Worm (Caenorhabditis elegans) whole organism, mixed stage, embryonic: ENCODE results near the gene C32H11.4.

Experiments used
- M03D4.4 ChIP-seq: sonication (generic microtip); optimal IDR thresholded peaks from 2 replicates; lab custom pipeline; 2017; ENCODE audit warnings: mild to moderate bottlenecking, missing genetic modification characterization, missing compliant biosample characterization
- bed-3 ChIP-seq: fragments of 200-800 bp; sonication (Bioruptor generic); optimal IDR thresholded peaks from 3 replicates; lab custom pipeline; 2018; ENCODE audit warnings: mild to moderate bottlenecking, missing genetic modification characterization, moderate library complexity, missing compliant biosample characterization
- blmp-1 ChIP-seq: fragments of 150-350 bp; optimal IDR thresholded peaks from 2 replicates; lab custom pipeline; 2014; ENCODE audit warnings: missing biosample characterization, missing genetic modification characterization
- ceh-39 ChIP-seq: fragments of 150-350 bp; optimal IDR thresholded peaks from 2 replicates; lab custom pipeline; 2014; ENCODE audit warnings: missing biosample characterization, missing genetic modification characterization
- ceh-83 ChIP-seq: fragments of 200-800 bp; sonication (Bioruptor generic); optimal IDR thresholded peaks from 2 replicates; lab custom pipeline; 2018; ENCODE audit warnings: mild to moderate bottlenecking, missing genetic modification characterization, missing compliant biosample characterization
- ces-1 ChIP-seq: fragments of 150-350 bp; optimal IDR thresholded peaks from 2 replicates; lab custom pipeline; 2014; ENCODE audit warnings: missing biosample characterization, missing genetic modification reagents, missing genetic modification characterization
- cnd-1 ChIP-seq: fragments of 200-800 bp; sonication (Bioruptor generic); optimal IDR thresholded peaks from 2 replicates; lab custom pipeline; 2018; ENCODE audit warnings: mild to moderate bottlenecking, missing genetic modification characterization, missing compliant biosample characterization
- drap-1 ChIP-seq: fragments of 200-800 bp; sonication (Bioruptor generic); optimal IDR thresholded peaks from 3 replicates; lab custom pipeline; 2018; ENCODE audit warnings: mild to moderate bottlenecking, missing genetic modification characterization, missing compliant biosample characterization
- elt-1 ChIP-seq: sonication (generic microtip); optimal IDR thresholded peaks from 2 replicates; lab custom pipeline; 2017; ENCODE audit warnings: missing genetic modification characterization, mild to moderate bottlenecking, missing compliant biosample characterization, antibody characterized with exemption, moderate library complexity, borderline replicate concordance; ENCODE audit not compliant: insufficient read depth
- elt-3 ChIP-seq: fragments of 150-350 bp; optimal IDR thresholded peaks from 2 replicates; lab custom pipeline; 2014; ENCODE audit warnings: missing biosample characterization, missing genetic modification characterization
- flh-1 ChIP-seq: fragments of 200-800 bp; sonication (Bioruptor generic); optimal IDR thresholded peaks from 2 replicates; lab custom pipeline; 2018; ENCODE audit warnings: mild to moderate bottlenecking, missing genetic modification characterization, moderate library complexity, missing compliant biosample characterization
- ham-2 ChIP-seq: fragments of 200-800 bp; sonication (Bioruptor generic); optimal IDR thresholded peaks from 2 replicates; lab custom pipeline; 2018; ENCODE audit warnings: mild to moderate bottlenecking, missing genetic modification characterization, missing compliant biosample characterization
- hlh-1 ChIP-seq: fragments of 150-350 bp; optimal IDR thresholded peaks from 2 replicates; lab custom pipeline; 2014; ENCODE audit warnings: missing biosample characterization, missing genetic modification reagents, missing genetic modification characterization
- lin-32 ChIP-seq: fragments of 200-800 bp; sonication (Bioruptor generic); optimal IDR thresholded peaks from 2 replicates; lab custom pipeline; 2018; ENCODE audit warnings: mild to moderate bottlenecking, missing genetic modification characterization, missing compliant biosample characterization
- lsy-2 ChIP-seq: fragments of 150-350 bp; optimal IDR thresholded peaks from 2 replicates; lab custom pipeline; 2014; ENCODE audit warnings: missing biosample characterization, missing genetic modification characterization
- mab-5 ChIP-seq: fragments of 150-350 bp; optimal IDR thresholded peaks from 2 replicates; lab custom pipeline; 2014; ENCODE audit warnings: missing biosample characterization, missing genetic modification characterization
- mep-1 ChIP-seq: fragments of 150-350 bp; optimal IDR thresholded peaks from 2 replicates; lab custom pipeline; 2017; ENCODE audit warnings: missing biosample characterization, missing genetic modification reagents, missing genetic modification characterization, inconsistent platforms
- mls-2 ChIP-seq: sonication (generic microtip); optimal IDR thresholded peaks from 2 replicates; lab custom pipeline; 2016; ENCODE audit warnings: mild to moderate bottlenecking, missing genetic modification characterization, moderate library complexity, missing compliant biosample characterization
- nhr-2 ChIP-seq: fragments of 150-350 bp; optimal IDR thresholded peaks from 2 replicates; lab custom pipeline; 2014; ENCODE audit warnings: missing biosample characterization, missing genetic modification characterization
- nhr-237 ChIP-seq: fragments of 150-350 bp; optimal IDR thresholded peaks from 2 replicates; lab custom pipeline; 2014; ENCODE audit warnings: missing biosample characterization, missing genetic modification characterization
- nhr-28 ChIP-seq: fragments of 150-350 bp; optimal IDR thresholded peaks from 2 replicates; lab custom pipeline; 2014; ENCODE audit warnings: missing biosample characterization, missing genetic modification characterization
- nhr-76 ChIP-seq: sonication (generic microtip); optimal IDR thresholded peaks from 2 replicates; lab custom pipeline; 2017; ENCODE audit warnings: missing biosample characterization, missing genetic modification characterization
- pha-4 ChIP-seq: fragments of 150-350 bp; optimal IDR thresholded peaks from 2 replicates; lab custom pipeline; 2018; ENCODE audit warnings: missing biosample characterization, missing genetic modification reagents, missing genetic modification characterization
- sem-2 ChIP-seq: fragments of 200-800 bp; sonication (Bioruptor generic); optimal IDR thresholded peaks from 2 replicates; lab custom pipeline; 2018; ENCODE audit warnings: mild to moderate bottlenecking, missing genetic modification characterization, missing compliant biosample characterization
- snpc-4 ChIP-seq: fragments of 150-350 bp; optimal IDR thresholded peaks from 2 replicates; lab custom pipeline; 2014; ENCODE audit warnings: missing biosample characterization, missing genetic modification characterization
- sptf-1 ChIP-seq: sonication (generic microtip); optimal IDR thresholded peaks from 2 replicates; lab custom pipeline; 2017; ENCODE audit warnings: mild to moderate bottlenecking, missing genetic modification characterization, moderate library complexity, missing compliant biosample characterization
- tbx-8 ChIP-seq: fragments of 200-800 bp; sonication (Bioruptor generic); optimal IDR thresholded peaks from 2 replicates; lab custom pipeline; 2018; ENCODE audit warnings: mild to moderate bottlenecking, missing genetic modification characterization, moderate library complexity, missing compliant biosample characterization
- unc-120 ChIP-seq: sonication (generic microtip); optimal IDR thresholded peaks from 2 replicates; lab custom pipeline; 2017; ENCODE audit warnings: missing genetic modification characterization, missing compliant biosample characterization; ENCODE audit not compliant: poor library complexity, severe bottlenecking
- unc-62 ChIP-seq: fragments of 150-350 bp; optimal IDR thresholded peaks from 2 replicates; lab custom pipeline; 2014; ENCODE audit warnings: missing biosample characterization, missing genetic modification reagents, missing genetic modification characterization
- zip-8 ChIP-seq: fragments of 150-350 bp; optimal IDR thresholded peaks from 2 replicates; lab custom pipeline; 2014; ENCODE audit warnings: missing biosample characterization, missing genetic modification characterization

The C32H11.4 gene

DNA sequence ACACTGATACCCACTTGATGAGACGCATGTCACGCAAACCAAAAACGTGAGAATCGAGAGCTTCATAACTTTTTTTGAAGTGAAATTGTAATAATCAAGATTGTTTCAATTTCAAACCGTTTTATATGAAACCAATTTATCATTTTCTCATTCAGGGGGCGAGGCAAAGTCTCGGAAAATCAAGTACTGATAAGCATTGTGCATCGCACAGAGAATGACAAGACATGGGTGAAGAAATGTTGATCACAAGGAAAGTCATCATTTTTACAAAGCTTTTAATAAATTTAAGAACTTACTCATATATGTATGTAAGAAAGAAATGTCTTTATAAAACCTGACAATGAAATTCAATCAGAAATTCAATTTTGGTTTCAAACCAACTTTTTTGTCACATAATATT, 14.5 kb upstream of the C32H11.4 start, which contains the start of gene K08D8.3:
Gene K08D8.3, minus strand, starts transcription at position 131 of the 400 bp plus-strand sequence.
- TF ChIP-seq ceh-39 (tag; lab: Kevin White, UChicago) (no peak), pha-4 (no peak), ceh-83 (no peak), M03D4.4 (tag; lab: Kevin White, UChicago) (no peak), nhr-237 (tag; lab: Kevin White, UChicago) (no peak), snpc-4 (no peak), tbx-8 (GFP tag; lab: Kevin White, UChicago) (no peak), zip-8 (tag; lab: Kevin White, UChicago) (no peak), elt-1 (tag; lab: Kevin White, UChicago) (no peak), sem-2 (GFP tag; lab: Kevin White, UChicago) (no peak), cnd-1 (tag; lab: Kevin White, UChicago) (no peak), elt-3 (tag; lab: Kevin White, UChicago) (no peak), ham-2 (no peak)

DNA sequence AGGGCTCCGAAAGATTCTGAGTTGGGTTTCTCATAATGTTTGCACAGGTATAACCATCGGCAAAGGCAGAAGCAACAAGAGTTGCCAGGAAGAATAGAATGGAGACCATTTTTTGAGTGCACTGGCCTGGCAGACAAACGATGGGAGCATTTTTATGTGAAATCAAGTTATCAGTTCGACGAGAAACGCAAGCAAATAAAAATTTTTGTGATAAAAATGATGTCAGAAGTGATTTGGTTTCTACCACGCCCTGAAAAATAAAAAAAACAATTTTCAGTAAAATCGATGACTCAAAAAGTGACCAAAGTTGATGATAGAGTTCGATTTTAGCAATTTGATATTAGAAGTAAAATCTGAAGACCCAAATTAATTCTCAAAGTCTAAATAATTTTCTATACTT, 11.2 kb upstream of the C32H11.4 start, which contains the start of gene K08D8.4:
Gene K08D8.4, minus strand, starts transcription at position 128 of the 400 bp plus-strand sequence.
- TF ChIP-seq elt-1 (tag; lab: Kevin White, UChicago) (no peak), M03D4.4 (tag; lab: Kevin White, UChicago) (no peak), snpc-4 (no peak), nhr-237 (tag; lab: Kevin White, UChicago) (no peak), tbx-8 (GFP tag; lab: Kevin White, UChicago) (no peak), ceh-83 (no peak), flh-1 (no peak), pha-4 (no peak)

DNA sequence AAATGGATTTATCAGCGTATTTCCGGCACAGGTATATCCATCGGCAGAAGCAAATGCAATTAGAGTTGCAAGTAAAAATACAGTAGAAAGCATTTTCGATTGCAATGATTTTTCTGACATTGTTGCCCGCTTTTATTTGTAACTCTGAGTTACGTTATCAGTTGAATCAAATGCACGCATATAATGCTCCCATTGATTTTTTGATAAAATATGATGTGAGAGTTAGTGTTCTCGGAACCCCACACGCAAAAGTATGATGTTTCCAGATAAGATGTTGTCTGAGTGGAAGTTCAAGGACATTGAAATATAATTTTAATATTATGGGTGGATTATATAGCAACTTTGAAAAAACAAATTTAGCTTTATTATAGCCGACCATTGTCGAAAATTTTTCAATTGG, 9.1 kb upstream of the C32H11.4 start, which contains the start of gene K08D8.5:
Gene K08D8.5, minus strand, starts transcription at position 140 of the 400 bp plus-strand sequence.
- TF ChIP-seq mep-1 (tag; lab: Kevin White, UChicago) (no peak), elt-1 (tag; lab: Kevin White, UChicago) (no peak), sem-2 (GFP tag; lab: Kevin White, UChicago) (no peak), hlh-1 (tag; lab: Kevin White, UChicago) (no peak), unc-62 (GFP tag; lab: Kevin White, UChicago) (no peak), lsy-2 (tag; lab: Kevin White, UChicago) (no peak), elt-3 (tag; lab: Kevin White, UChicago) (no peak), cnd-1 (tag; lab: Kevin White, UChicago) (no peak), nhr-76 (tag; lab: Kevin White, UChicago) (no peak), mls-2 (no peak), drap-1 (GFP tag; lab: Kevin White, UChicago) (no peak), nhr-237 (tag; lab: Kevin White, UChicago) (no peak), M03D4.4 (tag; lab: Kevin White, UChicago) (no peak), nhr-28 (tag; lab: Kevin White, UChicago) (no peak), ceh-83 (no peak), pha-4 (no peak), ham-2 (no peak), bed-3 (GFP tag; lab: Kevin White, UChicago) (no peak), snpc-4 (no peak), nhr-2 (no peak)

DNA sequence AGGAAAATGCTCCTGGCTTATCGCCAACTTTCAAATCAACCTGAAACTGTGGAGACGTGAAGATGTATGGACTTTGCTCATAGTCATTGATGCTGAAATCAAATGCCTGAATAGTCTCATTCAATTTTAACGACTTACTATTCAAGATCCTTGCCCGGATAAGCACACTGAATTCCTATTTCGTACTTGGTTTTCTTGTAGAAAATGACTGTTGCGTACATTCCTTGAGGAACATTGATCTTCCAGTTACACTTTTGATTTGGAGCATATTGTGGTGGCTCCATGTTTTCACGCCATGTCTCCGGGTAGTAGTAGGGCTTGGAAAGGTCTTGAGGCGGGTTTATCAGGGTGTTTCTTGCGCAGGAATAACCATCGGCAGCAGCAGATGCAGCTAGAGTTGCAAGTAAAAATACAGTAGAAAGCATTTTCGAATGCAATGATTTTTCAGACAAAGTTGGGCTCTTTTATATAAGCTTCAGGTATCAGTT, 6.5 kb upstream of the C32H11.4 start, which contains the start of gene irg-6:
Gene irg-6, minus strand, starts transcription at position 438 of the 488 bp plus-strand sequence.
- TF ChIP-seq sptf-1, result no peak
- TF ChIP-seq unc-62 (GFP tag; lab: Kevin White, UChicago), result no peak
- TF ChIP-seq flh-1, result no peak
- no peak for TF ChIP-seq lin-32 (GFP tag; lab: Kevin White, UChicago)
- TF ChIP-seq blmp-1 (tag; lab: Kevin White, UChicago), result no peak
- no peak for TF ChIP-seq nhr-2
- TF ChIP-seq zip-8 (tag; lab: Kevin White, UChicago), result no peak
- TF ChIP-seq sem-2 (GFP tag; lab: Kevin White, UChicago), result no peak
- no peak for TF ChIP-seq lsy-2 (tag; lab: Kevin White, UChicago)
- TF ChIP-seq nhr-76 (tag; lab: Kevin White, UChicago), result no peak
- TF ChIP-seq mep-1 (tag; lab: Kevin White, UChicago), result no peak
- TF ChIP-seq tbx-8 (GFP tag; lab: Kevin White, UChicago), result no peak
- TF ChIP-seq ces-1, result no peak
- no peak for TF ChIP-seq nhr-237 (tag; lab: Kevin White, UChicago)
- TF ChIP-seq mab-5, result no peak
- TF ChIP-seq ceh-39 (tag; lab: Kevin White, UChicago), result no peak
- TF ChIP-seq unc-120 (tag; lab: Kevin White, UChicago), result no peak
- TF ChIP-seq, all 35 proteins: peak for 0
